Fruit fly (Drosophila melanogaster) whole organism, pupa: Measurements from ENCODE around the gene mab-21.

Experiments used
- CG10348 ChIP-seq: fragments of 200-800 bp; sonication (Bioruptor generic); IDR thresholded peaks from 2 replicates; pipeline ENCODE4 v1.3.6; 2022; ENCODE audit warnings: missing biosample characterization, missing genetic modification characterization
- CG12605 ChIP-seq: fragments of 200-800 bp; sonication (Bioruptor generic); IDR thresholded peaks from 2 replicates; pipeline ENCODE4 v1.3.6; 2022; ENCODE audit warnings: missing biosample characterization, missing genetic modification characterization
- CG13204 ChIP-seq: fragments of 200-800 bp; sonication (Bioruptor generic); optimal IDR thresholded peaks from 2 replicates; lab custom pipeline; 2018; ENCODE audit warnings: missing biosample characterization, mild to moderate bottlenecking, missing genetic modification characterization, moderate library complexity
- CG14655 ChIP-seq: fragments of 200-800 bp; sonication (Bioruptor generic); optimal IDR thresholded peaks from 3 replicates; lab custom pipeline; 2017; ENCODE audit warnings: mild to moderate bottlenecking, missing biosample characterization, missing genetic modification reagents, missing genetic modification characterization
- CG15710 ChIP-seq: fragments of 200-800 bp; sonication (Bioruptor generic); optimal IDR thresholded peaks from 2 replicates; lab custom pipeline; 2018; ENCODE audit warnings: missing biosample characterization, mild to moderate bottlenecking, missing genetic modification characterization, moderate library complexity
- CG17806 ChIP-seq: fragments of 200-800 bp; sonication (Bioruptor generic); optimal IDR thresholded peaks from 2 replicates; lab custom pipeline; 2018; ENCODE audit warnings: missing biosample characterization, mild to moderate bottlenecking, missing genetic modification characterization, moderate library complexity
- CG32121 ChIP-seq: fragments of 200-800 bp; sonication (Bioruptor generic); IDR thresholded peaks from 2 replicates; pipeline ENCODE4 v1.3.6; 2022; ENCODE audit warnings: missing biosample characterization, missing genetic modification characterization
- CG34367 ChIP-seq: fragments of 200-800 bp; sonication (Bioruptor generic); optimal IDR thresholded peaks from 2 replicates; lab custom pipeline; 2018; ENCODE audit warnings: missing biosample characterization, mild to moderate bottlenecking, missing genetic modification characterization
- CG4496 ChIP-seq: fragments of 200-800 bp; sonication (Bioruptor generic); IDR thresholded peaks from 3 replicates; pipeline ENCODE4 v1.3.6; 2022; ENCODE audit warnings: missing biosample characterization, missing genetic modification characterization
- CG8159 ChIP-seq: fragments of 200-800 bp; sonication (Bioruptor generic); optimal IDR thresholded peaks from 3 replicates; lab custom pipeline; 2018; ENCODE audit warnings: missing biosample characterization, mild to moderate bottlenecking, missing genetic modification characterization, moderate library complexity
- CG8301 ChIP-seq: fragments of 200-800 bp; sonication (Bioruptor generic); optimal IDR thresholded peaks from 2 replicates; lab custom pipeline; 2018; ENCODE audit warnings: missing biosample characterization, mild to moderate bottlenecking, missing genetic modification characterization
- CG9948 ChIP-seq: fragments of 200-800 bp; sonication (Bioruptor generic); optimal IDR thresholded peaks from 2 replicates; lab custom pipeline; 2018; ENCODE audit warnings: missing biosample characterization, mild to moderate bottlenecking, missing genetic modification characterization, moderate library complexity
- D1 ChIP-seq: fragments of 200-800 bp; sonication (Bioruptor generic); optimal IDR thresholded peaks from 2 replicates; lab custom pipeline; 2018; ENCODE audit warnings: missing biosample characterization, mild to moderate bottlenecking, missing genetic modification characterization, moderate library complexity
- EcR ChIP-seq: fragments of 200-800 bp; sonication (Bioruptor generic); optimal IDR thresholded peaks from 3 replicates; lab custom pipeline; 2019; ENCODE audit warnings: missing biosample characterization, missing genetic modification characterization, mild to moderate bottlenecking, moderate library complexity, missing genetic modification reagents
- Ets98B ChIP-seq: fragments of 200-800 bp; sonication (Bioruptor generic); IDR thresholded peaks from 2 replicates; pipeline ENCODE4 v1.3.6; 2022; ENCODE audit warnings: missing biosample characterization, missing genetic modification characterization
- Pif1A ChIP-seq: fragments of 200-800 bp; sonication (Bioruptor generic); optimal IDR thresholded peaks from 3 replicates; lab custom pipeline; 2016; ENCODE audit warnings: missing biosample characterization, missing genetic modification characterization
- Pif1B ChIP-seq: fragments of 200-800 bp; sonication (Bioruptor generic); optimal IDR thresholded peaks from 3 replicates; lab custom pipeline; 2016; ENCODE audit warnings: missing biosample characterization, missing genetic modification characterization
- Snoo ChIP-seq: fragments of 200-800 bp; sonication (Bioruptor generic); optimal IDR thresholded peaks from 3 replicates; lab custom pipeline; 2017; ENCODE audit warnings: missing biosample characterization, mild to moderate bottlenecking, missing genetic modification characterization, inconsistent platforms
- fd96Ca ChIP-seq: fragments of 200-800 bp; sonication (Bioruptor generic); IDR thresholded peaks from 3 replicates; pipeline ENCODE4 v1.3.6; 2022; ENCODE audit warnings: missing biosample characterization, missing genetic modification characterization
- gl ChIP-seq: fragments of 200-800 bp; sonication (Bioruptor generic); optimal IDR thresholded peaks from 2 replicates; lab custom pipeline; 2018; ENCODE audit warnings: missing biosample characterization, mild to moderate bottlenecking, missing genetic modification characterization
- rn ChIP-seq: fragments of 200-800 bp; sonication (Bioruptor generic); IDR thresholded peaks from 2 replicates; pipeline ENCODE4 v1.3.6; 2022; ENCODE audit warnings: missing biosample characterization, missing genetic modification characterization

Gene mab-21

dm6 chrX:6012976-6013684 lies at the start of gene mab-21:
mab-21 (minus strand) TSS chrX:6013181.
- TF ChIP-seq CG4496 (GFP tag; lab: Robert Waterston, UW) = 0 out of 3 replicates have a peak, but pooled peaks have one; percentile 11
- peak; percentile 20; the same call in 1 of the 2 replicates for TF ChIP-seq Ets98B (GFP tag; lab: Robert Waterston, UW)
- no peak for TF ChIP-seq EcR (GFP tag; lab: Kevin White, UChicago)
- no peak for TF ChIP-seq CG10348
- TF ChIP-seq rn = no peak
- TF ChIP-seq CG14655 (GFP tag; lab: Kevin White, UChicago) = no peak
- no peak for TF ChIP-seq CG13204
- TF ChIP-seq CG12605 (GFP tag; lab: Robert Waterston, UW) = no peak

dm6 chrX:6062160-6062559 lies 49.2 kb upstream of the mab-21 start:
- TF ChIP-seq EcR (GFP tag; lab: Kevin White, UChicago) (peak; percentile 35), CG8159 (tag; lab: Kevin White, UChicago) (no peak)

DNA sequence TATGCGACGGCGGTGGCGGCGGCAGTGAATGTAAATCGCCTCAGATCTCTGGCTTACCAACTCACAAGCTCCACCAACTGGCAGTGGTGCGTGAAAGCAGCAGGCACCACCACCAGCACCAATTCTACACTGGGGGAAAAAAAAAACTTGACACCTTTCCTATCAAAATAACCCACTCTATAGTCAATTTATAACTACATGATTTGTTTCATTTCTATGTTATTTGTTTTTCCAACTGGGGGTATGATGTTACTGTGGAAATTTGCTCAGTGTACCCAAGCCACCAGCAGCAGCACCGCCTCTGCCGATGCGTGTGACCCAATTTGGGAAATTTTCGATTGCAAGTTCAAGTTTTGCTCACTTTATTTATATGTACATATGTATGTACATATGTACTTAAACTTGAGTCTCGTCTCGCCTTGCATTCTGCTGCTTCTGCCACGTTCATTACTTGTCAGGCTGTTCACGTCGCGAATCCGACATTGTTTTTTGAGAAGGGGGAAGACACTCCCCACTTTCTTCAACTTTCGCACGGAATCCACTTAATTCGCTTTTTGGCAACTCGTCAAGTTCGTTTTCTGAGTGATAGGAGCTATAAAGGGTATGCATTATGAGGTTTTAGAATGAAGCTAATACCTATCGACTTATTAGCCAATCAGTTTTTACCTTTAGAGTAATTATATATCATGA lies 46.3 kb upstream of the mab-21 start:
- no peak for TF ChIP-seq EcR (GFP tag; lab: Kevin White, UChicago)
- TF ChIP-seq CG15710 = peak; percentile 32
- peak; percentile 72 for TF ChIP-seq Ets98B (GFP tag; lab: Robert Waterston, UW)
- TF ChIP-seq CG13204 = no peak
- TF ChIP-seq CG8159 (tag; lab: Kevin White, UChicago) = peak; percentile 45
- peak; percentile 84 for TF ChIP-seq CG4496 (GFP tag; lab: Robert Waterston, UW)
- no peak for TF ChIP-seq CG10348
- peak; percentile 83 for TF ChIP-seq Snoo
- TF ChIP-seq CG8301 (tag; lab: Kevin White, UChicago) = peak; percentile 64
- TF ChIP-seq CG14655 (GFP tag; lab: Kevin White, UChicago) = peak; percentile 54
- peak; percentile 78 for TF ChIP-seq Pif1A (GFP tag; lab: Kevin White, UChicago)
- TF ChIP-seq CG9948 (tag; lab: Kevin White, UChicago) = peak; percentile 20
- peak; percentile 78; the same call in 1 of the 2 replicates for TF ChIP-seq CG32121 (GFP tag; lab: Robert Waterston, UW)
- peak; percentile 14 for TF ChIP-seq CG34367 (tag; lab: Kevin White, UChicago)
- TF ChIP-seq fd96Ca (GFP tag; lab: Robert Waterston, UW) = peak; percentile 76; the same call in 2 of the 3 replicates
- TF ChIP-seq D1 = no peak
- TF ChIP-seq gl (tag; lab: Kevin White, UChicago) = no peak
- TF ChIP-seq CG12605 (GFP tag; lab: Robert Waterston, UW) = 0 out of 2 replicates have a peak, but pooled peaks have one; percentile 15
- TF ChIP-seq Pif1B (GFP tag; lab: Kevin White, UChicago) = peak; percentile 71
- TF ChIP-seq rn = peak; percentile 77
- TF ChIP-seq CG17806 (tag; lab: Kevin White, UChicago) = peak; percentile 31

dm6 chrX:6054031-6054430 lies 41.0 kb upstream of the mab-21 start:
- TF ChIP-seq Pif1A (GFP tag; lab: Kevin White, UChicago) (peak; percentile 16), CG4496 (GFP tag; lab: Robert Waterston, UW) (peak; percentile 34; the same call in 1 of the 3 replicates), Snoo (no peak), CG14655 (GFP tag; lab: Kevin White, UChicago) (peak; percentile 49), CG15710 (no peak), CG8301 (tag; lab: Kevin White, UChicago) (peak; percentile 10), CG34367 (tag; lab: Kevin White, UChicago) (no peak), CG13204 (no peak)

DNA sequence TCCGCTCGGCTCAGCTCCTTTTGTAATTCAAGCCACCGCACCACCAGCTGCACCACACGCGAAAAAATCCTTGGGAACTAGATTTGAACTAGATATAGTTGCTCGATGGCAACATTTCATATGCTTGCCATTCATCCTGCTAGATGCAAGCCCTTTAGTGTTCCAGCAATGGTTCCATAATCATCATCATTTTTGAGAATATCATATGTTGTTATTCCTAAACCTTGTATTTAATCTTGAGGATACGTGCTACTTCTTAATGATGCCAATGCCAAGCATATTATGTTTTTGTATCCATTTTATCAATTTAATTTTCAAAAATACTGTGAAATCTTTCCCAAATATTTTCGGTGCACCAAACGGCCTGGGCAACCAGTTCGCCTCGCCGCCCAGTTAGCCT lies 39.9 kb upstream of the mab-21 start:
- TF ChIP-seq rn (no peak), CG17806 (tag; lab: Kevin White, UChicago) (peak; percentile 0), CG15710 (no peak), CG12605 (GFP tag; lab: Robert Waterston, UW) (no peak), CG9948 (tag; lab: Kevin White, UChicago) (peak; percentile 19), CG4496 (GFP tag; lab: Robert Waterston, UW) (no peak), Ets98B (GFP tag; lab: Robert Waterston, UW) (no peak), Snoo (no peak), Pif1A (GFP tag; lab: Kevin White, UChicago) (no peak), CG13204 (no peak), D1 (no peak), CG32121 (GFP tag; lab: Robert Waterston, UW) (0 out of 2 replicates have a peak, but pooled peaks have one; percentile 18), gl (tag; lab: Kevin White, UChicago) (no peak), fd96Ca (GFP tag; lab: Robert Waterston, UW) (peak; percentile 43; the same call in 1 of the 3 replicates), CG10348 (no peak), CG34367 (tag; lab: Kevin White, UChicago) (no peak), EcR (GFP tag; lab: Kevin White, UChicago) (no peak), Pif1B (GFP tag; lab: Kevin White, UChicago) (no peak), CG14655 (GFP tag; lab: Kevin White, UChicago) (peak; percentile 68), CG8159 (tag; lab: Kevin White, UChicago) (peak; percentile 3), CG8301 (tag; lab: Kevin White, UChicago) (peak; percentile 60)
